Fruit fly (Drosophila melanogaster) whole organism, embryonic: ENCODE measurements around the gene Synd.
A peak's percentile ranks its signal among the peaks of the same experiment; 100 is the strongest.

Experiments used
- Atf-2 ChIP-seq: fragments of 200-800 bp; sonication (Bioruptor generic); optimal IDR thresholded peaks from 2 replicates; lab custom pipeline; 2016; ENCODE audit warnings: missing biosample characterization, missing genetic modification characterization
- Awh ChIP-seq: fragments of 200-800 bp; sonication (Bioruptor generic); IDR thresholded peaks from 2 replicates; pipeline ENCODE4, ENCODE4 v1.3.6; 2022; ENCODE audit warnings: missing biosample characterization, missing genetic modification characterization
- CG11695 ChIP-seq: fragments of 200-800 bp; sonication (Bioruptor generic); IDR thresholded peaks from 3 replicates; pipeline ENCODE4 v1.3.6; 2022; ENCODE audit warnings: missing biosample characterization, missing genetic modification characterization
- CG12219 ChIP-seq: fragments of 200-800 bp; sonication (Bioruptor generic); optimal IDR thresholded peaks from 3 replicates; lab custom pipeline; 2018; ENCODE audit warnings: missing biosample characterization, mild to moderate bottlenecking, missing genetic modification characterization
- CG12744 ChIP-seq: fragments of 200-800 bp; sonication (Bioruptor generic); optimal IDR thresholded peaks from 2 replicates; lab custom pipeline; 2016; ENCODE audit warnings: missing biosample characterization, missing genetic modification characterization
- CG13123 ChIP-seq: fragments of 200-800 bp; sonication (Bioruptor generic); optimal IDR thresholded peaks from 2 replicates; lab custom pipeline; 2016; ENCODE audit warnings: missing biosample characterization, missing genetic modification characterization
- CG13424 ChIP-seq: fragments of 200-800 bp; sonication (Bioruptor generic); optimal IDR thresholded peaks from 2 replicates; lab custom pipeline; 2019; ENCODE audit warnings: missing biosample characterization, mild to moderate bottlenecking, missing genetic modification characterization, moderate library complexity
- CG14710 ChIP-seq: fragments of 200-800 bp; sonication (Bioruptor generic); optimal IDR thresholded peaks from 3 replicates; lab custom pipeline; 2019; ENCODE audit warnings: missing biosample characterization, mild to moderate bottlenecking, missing genetic modification characterization, moderate library complexity
- CG15269 ChIP-seq: fragments of 200-800 bp; sonication (Bioruptor generic); optimal IDR thresholded peaks from 2 replicates; lab custom pipeline; 2018; ENCODE audit warnings: missing biosample characterization, mild to moderate bottlenecking, missing genetic modification characterization, moderate library complexity
- CG15514 ChIP-seq: fragments of 200-800 bp; sonication (Bioruptor generic); optimal IDR thresholded peaks from 3 replicates; lab custom pipeline; 2017; ENCODE audit warnings: missing biosample characterization, missing genetic modification characterization, mild to moderate bottlenecking, moderate library complexity, missing genetic modification reagents
- CG17829 ChIP-seq: fragments of 200-800 bp; optimal IDR thresholded peaks from 2 replicates; lab custom pipeline; 2019; ENCODE audit warnings: missing biosample characterization, mild to moderate bottlenecking, missing genetic modification characterization, moderate library complexity
- CG18599 ChIP-seq: fragments of 200-800 bp; sonication (Bioruptor generic); optimal IDR thresholded peaks from 3 replicates; lab custom pipeline; 2017; ENCODE audit warnings: missing biosample characterization, missing genetic modification characterization, mild to moderate bottlenecking, moderate library complexity, missing genetic modification reagents
- CG2712 ChIP-seq: fragments of 200-800 bp; optimal IDR thresholded peaks from 3 replicates; lab custom pipeline; 2019; ENCODE audit warnings: missing biosample characterization, mild to moderate bottlenecking, missing genetic modification characterization, moderate library complexity
- CG31388 ChIP-seq: fragments of 200-800 bp; sonication (Bioruptor generic); optimal IDR thresholded peaks from 2 replicates; lab custom pipeline; 2016; ENCODE audit warnings: missing biosample characterization, missing genetic modification characterization
- CG6791 ChIP-seq: fragments of 200-800 bp; sonication (Bioruptor generic); IDR thresholded peaks from 3 replicates; pipeline ENCODE4 v1.3.6; 2022; ENCODE audit warnings: missing biosample characterization, missing genetic modification characterization; ENCODE audit not compliant: partially characterized antibody
- CG9437 ChIP-seq: fragments of 200-800 bp; sonication (Bioruptor generic); optimal IDR thresholded peaks from 2 replicates; lab custom pipeline; 2018; ENCODE audit warnings: missing biosample characterization, mild to moderate bottlenecking, missing genetic modification characterization
- CG9932 ChIP-seq: fragments of 200-800 bp; sonication (Bioruptor generic); IDR thresholded peaks from 2 replicates; pipeline ENCODE4 v1.3.6; 2022; ENCODE audit warnings: missing biosample characterization, missing genetic modification characterization
- D ChIP-seq, 2 experiments: fragments of 200-800 bp in 1 of 2; fragments of >200 bp in 1 of 2; sonication (Bioruptor generic) in 1 of 2; optimal IDR thresholded peaks; 2 replicates in 1 of 2; 3 replicates in 1 of 2; lab custom pipeline; 2017; ENCODE audit warnings: mild to moderate bottlenecking in 1 of 2, missing biosample characterization in 1 of 2, missing genetic modification characterization in 1 of 2, missing genetic modification reagents in 1 of 2
- Dll ChIP-seq: fragments of 200-800 bp; sonication (Bioruptor generic); IDR thresholded peaks from 4 replicates; pipeline ENCODE4 v1.3.6; 2022; ENCODE audit warnings: missing biosample characterization, missing genetic modification characterization; ENCODE audit not compliant: partially characterized antibody
- Doc2 ChIP-seq: fragments of 200-800 bp; sonication (Bioruptor generic); IDR thresholded peaks from 2 replicates; pipeline ENCODE4 v1.3.6; 2022; ENCODE audit warnings: missing biosample characterization, missing genetic modification characterization
- Dp ChIP-seq: fragments of 200-800 bp; sonication (Bioruptor generic); optimal IDR thresholded peaks from 2 replicates; lab custom pipeline; 2018; ENCODE audit warnings: missing biosample characterization, mild to moderate bottlenecking, missing genetic modification characterization, moderate library complexity
- E2f1 ChIP-seq: fragments of 200-800 bp; sonication (Bioruptor generic); IDR thresholded peaks from 2 replicates; pipeline ENCODE4 v1.3.6; 2022; ENCODE audit warnings: missing biosample characterization, missing genetic modification characterization
- Fer1 ChIP-seq: fragments of 200-800 bp; sonication (Bioruptor generic); optimal IDR thresholded peaks from 2 replicates; lab custom pipeline; 2017; ENCODE audit warnings: missing biosample characterization, mild to moderate bottlenecking, missing genetic modification characterization
- Hr51 ChIP-seq, 2 experiments: fragments of 200-800 bp; sonication (Bioruptor generic); optimal IDR thresholded peaks; 2 replicates in 1 of 2; 3 replicates in 1 of 2; lab custom pipeline; 2016 to 2018; ENCODE audit warnings: missing biosample characterization in 2 of 2, missing genetic modification characterization in 2 of 2, mild to moderate bottlenecking in 1 of 2, moderate library complexity in 1 of 2
- Pdp1 ChIP-seq, 2 experiments: fragments of 200-800 bp; sonication (Bioruptor generic); optimal IDR thresholded peaks; 3 replicates each; lab custom pipeline; 2016; ENCODE audit warnings: missing biosample characterization in 2 of 2, missing genetic modification characterization in 2 of 2, mild to moderate bottlenecking in 1 of 2, moderate library complexity in 1 of 2
- Scr ChIP-seq: fragments of 200-800 bp; sonication (Bioruptor generic); IDR thresholded peaks from 2 replicates; pipeline ENCODE4 v1.3.6; 2022; ENCODE audit warnings: missing biosample characterization, missing genetic modification characterization; ENCODE audit not compliant: partially characterized antibody
- Sox102F ChIP-seq: fragments of 200-800 bp; sonication (Bioruptor generic); optimal IDR thresholded peaks from 2 replicates; lab custom pipeline; 2018; ENCODE audit warnings: missing biosample characterization, mild to moderate bottlenecking, missing genetic modification characterization, moderate library complexity
- aop ChIP-seq: fragments of 200-800 bp; sonication (Bioruptor generic); IDR thresholded peaks from 2 replicates; pipeline ENCODE4 v1.3.6; 2022; ENCODE audit warnings: missing biosample characterization, missing genetic modification characterization
- ash1 ChIP-seq: fragments of 200-800 bp; sonication (Bioruptor generic); optimal IDR thresholded peaks from 2 replicates; lab custom pipeline; 2018; ENCODE audit warnings: missing biosample characterization, mild to moderate bottlenecking, missing genetic modification characterization
- bsh ChIP-seq, 2 experiments: fragments of 200-800 bp; sonication (Bioruptor generic); optimal IDR thresholded peaks; 2 replicates each; lab custom pipeline; 2017 to 2018; ENCODE audit warnings: mild to moderate bottlenecking in 2 of 2, missing biosample characterization in 2 of 2, missing genetic modification characterization in 2 of 2, moderate library complexity in 1 of 2
- cg ChIP-seq: fragments of 200-800 bp; sonication (Bioruptor generic); optimal IDR thresholded peaks from 3 replicates; lab custom pipeline; 2019; ENCODE audit warnings: missing biosample characterization, mild to moderate bottlenecking, missing genetic modification characterization, moderate library complexity
- chn ChIP-seq: fragments of 200-800 bp; sonication (Bioruptor generic); optimal IDR thresholded peaks from 2 replicates; lab custom pipeline; 2016; ENCODE audit warnings: missing biosample characterization, missing genetic modification characterization
- corto ChIP-seq: fragments of 200-800 bp; sonication (Bioruptor generic); optimal IDR thresholded peaks from 2 replicates; lab custom pipeline; 2016; ENCODE audit warnings: missing biosample characterization, mild to moderate bottlenecking, missing genetic modification characterization, moderate library complexity
- gem ChIP-seq: fragments of 200-800 bp; sonication (Bioruptor generic); optimal IDR thresholded peaks from 2 replicates; lab custom pipeline; 2019; ENCODE audit warnings: missing biosample characterization, mild to moderate bottlenecking, missing genetic modification characterization, moderate library complexity
- hkb ChIP-seq, 2 experiments: fragments of 200-800 bp in 1 of 2; fragments of >200 bp in 1 of 2; sonication (Bioruptor generic) in 1 of 2; IDR thresholded peaks in 1 of 2; optimal IDR thresholded peaks in 1 of 2; 2 replicates each; pipeline versions ENCODE4 v1.3.6 to Lab custom; 2017 to 2022; ENCODE audit warnings: missing biosample characterization in 1 of 2, missing genetic modification characterization in 1 of 2
- lmd ChIP-seq: fragments of 200-800 bp; sonication (Bioruptor generic); IDR thresholded peaks from 2 replicates; pipeline ENCODE4 v1.3.6; 2022; ENCODE audit warnings: missing biosample characterization, missing genetic modification characterization
- mam ChIP-seq: fragments of 200-800 bp; sonication (Bioruptor generic); optimal IDR thresholded peaks from 3 replicates; lab custom pipeline; 2016; ENCODE audit warnings: missing biosample characterization, missing genetic modification characterization
- mirr ChIP-seq: fragments of 200-800 bp; sonication (Bioruptor generic); optimal IDR thresholded peaks from 3 replicates; lab custom pipeline; 2018; ENCODE audit warnings: missing biosample characterization, mild to moderate bottlenecking, missing genetic modification characterization
- nerfin-2 ChIP-seq: fragments of 200-800 bp; sonication (Bioruptor generic); IDR thresholded peaks from 2 replicates; pipeline ENCODE4 v1.3.6; 2022; ENCODE audit warnings: missing biosample characterization, missing genetic modification characterization; ENCODE audit not compliant: partially characterized antibody
- oc ChIP-seq: fragments of 200-800 bp; sonication (Bioruptor generic); optimal IDR thresholded peaks from 2 replicates; lab custom pipeline; 2018; ENCODE audit warnings: missing biosample characterization, mild to moderate bottlenecking, missing genetic modification characterization, moderate library complexity
- odd ChIP-seq: fragments of 200-800 bp; sonication (Bioruptor generic); optimal IDR thresholded peaks from 2 replicates; lab custom pipeline; 2017; ENCODE audit warnings: missing biosample characterization, mild to moderate bottlenecking, missing genetic modification characterization
- pros ChIP-seq: fragments of 200-800 bp; sonication (Bioruptor generic); optimal IDR thresholded peaks from 3 replicates; lab custom pipeline; 2019; ENCODE audit warnings: missing biosample characterization, mild to moderate bottlenecking, missing genetic modification characterization, moderate library complexity
- psq ChIP-seq: fragments of 200-800 bp; sonication (Bioruptor generic); optimal IDR thresholded peaks from 2 replicates; lab custom pipeline; 2017; ENCODE audit warnings: missing biosample characterization, missing genetic modification characterization
- ranshi ChIP-seq: fragments of 200-800 bp; sonication (Bioruptor generic); IDR thresholded peaks from 2 replicates; pipeline ENCODE4 v1.3.6; 2022; ENCODE audit warnings: missing biosample characterization, missing genetic modification characterization
- rib ChIP-seq: fragments of 200-800 bp; sonication (Bioruptor generic); IDR thresholded peaks from 2 replicates; pipeline ENCODE4 v1.3.6; 2022; ENCODE audit warnings: missing biosample characterization, missing genetic modification characterization
- zfh1 ChIP-seq: fragments of 200-800 bp; sonication (Bioruptor generic); IDR thresholded peaks from 3 replicates; pipeline ENCODE4 v1.3.6; 2022; ENCODE audit warnings: missing biosample characterization, missing genetic modification characterization

The Synd gene

dm6 chr3R:20829416-20830131 lies 3.0 kb upstream of the Synd start (continued):
- TF ChIP-seq Atf-2 (GFP tag; lab: Kevin White, UChicago) (no peak), Fer1 (GFP tag; lab: Kevin White, UChicago) (peak; percentile 10), CG9932 (GFP tag; lab: Robert Waterston, UW) (peak; percentile 61), D (optimal IDR thresholded peaks at IDR 0.05; lab: Kevin White, UChicago) (no peak), D (GFP tag; optimal IDR thresholded peaks at IDR 0.05; lab: Kevin White, UChicago) (peak; percentile 9), zfh1 (GFP tag; lab: Robert Waterston, UW) (0 out of 3 replicates have a peak, but pooled peaks have one; percentile 14), gem (tag; lab: Kevin White, UChicago) (peak; percentile 61), mirr (peak; percentile 74), CG17829 (tag; lab: Kevin White, UChicago) (peak; percentile 16), Sox102F (GFP tag; lab: Kevin White, UChicago) (peak; percentile 8), psq (no peak), Pdp1 (GFP tag; optimal IDR thresholded peaks at IDR 0.05; lab: Kevin White, UChicago) (peak in 1 of 2 experiments; percentile 30), lmd (peak; percentile 9; the same call in 1 of the 2 replicates), CG12219 (GFP tag; lab: Kevin White, UChicago) (no peak), Dp (GFP tag; lab: Kevin White, UChicago) (no peak), CG18599 (GFP tag; lab: Kevin White, UChicago) (peak; percentile 45), CG15514 (GFP tag; lab: Kevin White, UChicago) (peak; percentile 52), ranshi (GFP tag; lab: Robert Waterston, UW) (peak; percentile 5; the same call in 1 of the 2 replicates), CG11695 (GFP tag; lab: Robert Waterston, UW) (no peak), pros (GFP tag; lab: Kevin White, UChicago) (peak; percentile 24), CG9437 (GFP tag; lab: Kevin White, UChicago) (peak; percentile 62), mam (GFP tag; lab: Kevin White, UChicago) (no peak), aop (0 out of 2 replicates have a peak, but pooled peaks have one; percentile 8), hkb (optimal IDR thresholded peaks at IDR 0.05; lab: Kevin White, UChicago) (no peak), hkb (GFP tag; IDR thresholded peaks at IDR 0.05; lab: Robert Waterston, UW) (peak; percentile 25; the same call in 1 of the 2 replicates), cg (GFP tag; lab: Kevin White, UChicago) (peak; percentile 98), CG31388 (GFP tag; lab: Kevin White, UChicago) (no peak), nerfin-2 (GFP tag; lab: Robert Waterston, UW) (no peak), CG15269 (tag; lab: Kevin White, UChicago) (peak; percentile 53), CG2712 (tag; lab: Kevin White, UChicago) (peak; percentile 36), bsh (GFP tag; optimal IDR thresholded peaks at IDR 0.05; lab: Kevin White, UChicago) (no peak), corto (no peak), ash1 (GFP tag; lab: Kevin White, UChicago) (no peak), Scr (no peak), E2f1 (GFP tag; lab: Robert Waterston, UW) (no peak), CG14710 (tag; lab: Kevin White, UChicago) (peak; percentile 18), oc (tag; lab: Kevin White, UChicago) (no peak), odd (GFP tag; lab: Kevin White, UChicago) (no peak), CG13424 (peak; percentile 28), Doc2 (GFP tag; lab: Robert Waterston, UW) (no peak), Dll (no peak), CG12744 (GFP tag; lab: Kevin White, UChicago) (no peak), Hr51 (GFP tag; optimal IDR thresholded peaks at IDR 0.05; lab: Kevin White, UChicago) (peak in 1 of 2 experiments; percentile 30), CG13123 (GFP tag; lab: Kevin White, UChicago) (no peak), Awh (GFP tag; lab: Robert Waterston, UW) (no peak), CG6791 (GFP tag; lab: Robert Waterston, UW) (peak; percentile 5; the same call in 1 of the 3 replicates), rib (GFP tag; lab: Robert Waterston, UW) (peak; percentile 93), chn (GFP tag; lab: Kevin White, UChicago) (no peak)
